Worm (Caenorhabditis elegans): ENCODE data around the gene tag-278.
A peak's percentile ranks its signal among the peaks of the same experiment; 100 is the strongest.

tag-278 gene

ce11 chrX:3689155-3689719 lies at the start of gene tag-278:
TSS of gene tag-278 (minus strand) at chrX:3689205.
- TF ChIP-seq hlh-11 (tag; optimal IDR thresholded peaks at IDR 0.05), result peak; percentile 6
- 0 out of 2 replicates have a peak, but pooled peaks have one; percentile 15 for TF ChIP-seq dmd-8 (GFP tag; IDR thresholded peaks at IDR 0.05)
- 0 out of 2 replicates have a peak, but pooled peaks have one; percentile 21 for TF ChIP-seq madf-9 (GFP tag; conservative IDR thresholded peaks at IDR 0.05)
- TF ChIP-seq daf-16 (GFP tag; optimal IDR thresholded peaks at IDR 0.05), result peak in 1 of 2 experiments; percentile 59
- no peak for TF ChIP-seq daf-16 (tag; optimal IDR thresholded peaks at IDR 0.05)
- peak; percentile 43 for TF ChIP-seq nhr-11 (tag; optimal IDR thresholded peaks at IDR 0.05)
- TF ChIP-seq F26F4.8 (GFP tag; conservative IDR thresholded peaks at IDR 0.05), result no peak

ce11 chrX:3738617-3739016 lies 49.6 kb upstream of the tag-278 start:
- TF ChIP-seq saeg-2 (GFP tag; IDR thresholded peaks at IDR 0.05), result no peak
- no peak for TF ChIP-seq ceh-44 (GFP tag; IDR thresholded peaks at IDR 0.05)
- TF ChIP-seq attf-4 (tag; optimal IDR thresholded peaks at IDR 0.05), result no peak
- TF ChIP-seq nhr-11 (tag; optimal IDR thresholded peaks at IDR 0.05), result no peak
- no peak for TF ChIP-seq T26A8.4 (GFP tag; IDR thresholded peaks at IDR 0.05)
- no peak for TF ChIP-seq unc-62 (GFP tag; optimal IDR thresholded peaks at IDR 0.05 in 1 of 2)
- TF ChIP-seq unc-62 (tag; optimal IDR thresholded peaks at IDR 0.05), result no peak
- no peak for TF ChIP-seq zip-2 (tag; optimal IDR thresholded peaks at IDR 0.05)
- TF ChIP-seq ceh-28 (tag; optimal IDR thresholded peaks at IDR 0.05), result no peak
- TF ChIP-seq madf-9 (GFP tag; conservative IDR thresholded peaks at IDR 0.05), result no peak
- no peak for TF ChIP-seq nhr-77 (tag; optimal IDR thresholded peaks at IDR 0.05)
- no peak for TF ChIP-seq nhr-28 (tag; optimal IDR thresholded peaks at IDR 0.05)
- no peak for TF ChIP-seq mep-1 (tag; optimal IDR thresholded peaks at IDR 0.05)
- no peak for TF ChIP-seq dpl-1 (GFP tag; optimal IDR thresholded peaks at IDR 0.05)
- TF ChIP-seq hif-1 (tag; optimal IDR thresholded peaks at IDR 0.05), result no peak
- TF ChIP-seq ceh-32 (tag; optimal IDR thresholded peaks at IDR 0.05; ENCODE audit: poor library complexity), result no peak
- no peak for TF ChIP-seq nhr-111 (GFP tag; optimal IDR thresholded peaks at IDR 0.05)

- TF ChIP-seq Y105C5A.15 (GFP tag; IDR thresholded peaks at IDR 0.05) (no peak), lin-29 (GFP tag; IDR thresholded peaks at IDR 0.05) (no peak), ceh-28 (tag; optimal IDR thresholded peaks at IDR 0.05) (no peak), mdl-1 (tag; optimal IDR thresholded peaks at IDR 0.05) (no peak), saeg-2 (GFP tag; IDR thresholded peaks at IDR 0.05) (no peak), snpc-1.2 (GFP tag; IDR thresholded peaks at IDR 0.05) (no peak), arid-1 (GFP tag; conservative IDR thresholded peaks at IDR 0.05) (no peak), lin-39 (tag; optimal IDR thresholded peaks at IDR 0.05) (no peak), nhr-77 (tag; optimal IDR thresholded peaks at IDR 0.05) (no peak), snpc-4 (tag; optimal IDR thresholded peaks at IDR 0.05) (no peak), mep-1 (tag; optimal IDR thresholded peaks at IDR 0.05) (no peak)
These were observed 44.7 kb upstream of the tag-278 start, which contains the start of gene tag-18 for ce11 chrX:3733732-3734131. TSS of gene tag-18 (minus strand) at chrX:3734036.

ce11 chrX:3733321-3733720 lies 44.3 kb upstream of the tag-278 start:
- TF ChIP-seq hlh-11 (tag; optimal IDR thresholded peaks at IDR 0.05), result peak; percentile 50
- no peak for TF ChIP-seq F26F4.8 (GFP tag; conservative IDR thresholded peaks at IDR 0.05)
- no peak for TF ChIP-seq rbr-2 (tag; optimal IDR thresholded peaks at IDR 0.05)
- TF ChIP-seq tra-1 (GFP tag; IDR thresholded peaks at IDR 0.05), result peak; percentile 15; the same call in 1 of the 2 replicates
- peak in 1 of 2 experiments; percentile 21 for TF ChIP-seq unc-62 (GFP tag; optimal IDR thresholded peaks at IDR 0.05 in 1 of 2)
- TF ChIP-seq unc-62 (tag; optimal IDR thresholded peaks at IDR 0.05), result no peak
- peak; percentile 91 for TF ChIP-seq set-16 (GFP tag; IDR thresholded peaks at IDR 0.05)
- TF ChIP-seq vab-7 (GFP tag; IDR thresholded peaks at IDR 0.05), result 0 out of 2 replicates have a peak, but pooled peaks have one; percentile 15
- peak in 1 of 2 experiments; percentile 54 for TF ChIP-seq daf-16 (GFP tag; optimal IDR thresholded peaks at IDR 0.05)
- no peak for TF ChIP-seq daf-16 (tag; optimal IDR thresholded peaks at IDR 0.05)

- TF ChIP-seq nhr-77 (tag; optimal IDR thresholded peaks at IDR 0.05) (peak; percentile 50), nhr-48 (tag; optimal IDR thresholded peaks at IDR 0.05) (peak; percentile 54), pqm-1 (tag; optimal IDR thresholded peaks at IDR 0.05) (peak; percentile 98), T26A8.4 (GFP tag; IDR thresholded peaks at IDR 0.05) (0 out of 2 replicates have a peak, but pooled peaks have one; percentile 24), dpl-1 (GFP tag; optimal IDR thresholded peaks at IDR 0.05) (no peak), sdz-12 (GFP tag; optimal IDR thresholded peaks at IDR 0.05) (no peak), mdl-1 (tag; optimal IDR thresholded peaks at IDR 0.05) (peak in 1 of 2 experiments; percentile 54), nhr-28 (tag; optimal IDR thresholded peaks at IDR 0.05) (peak; percentile 93), ceh-32 (tag; optimal IDR thresholded peaks at IDR 0.05; ENCODE audit: poor library complexity) (no peak), Y75B8A.6 (GFP tag; IDR thresholded peaks at IDR 0.05) (no peak), lin-1 (GFP tag; IDR thresholded peaks at IDR 0.05) (peak; percentile 79), dmd-6 (GFP tag; IDR thresholded peaks at IDR 0.05) (peak; percentile 94), hif-1 (tag; optimal IDR thresholded peaks at IDR 0.05) (peak in 1 of 2 experiments; percentile 93), vab-7 (GFP tag; IDR thresholded peaks at IDR 0.05) (no peak), duxl-1 (tag; optimal IDR thresholded peaks at IDR 0.05; ENCODE audit: poor library complexity) (no peak), lin-13 (GFP tag; optimal IDR thresholded peaks at IDR 0.05) (peak; percentile 6), hlh-11 (tag; optimal IDR thresholded peaks at IDR 0.05) (peak; percentile 83), lin-39 (tag; optimal IDR thresholded peaks at IDR 0.05) (no peak), ceh-28 (tag; optimal IDR thresholded peaks at IDR 0.05) (no peak)
These were observed 40.0 kb upstream of the tag-278 start, which contains the start of gene aex-4 for ce11 chrX:3728970-3729369. TSS of gene aex-4 (plus strand) at chrX:3729281.
